Worm (Caenorhabditis elegans) whole organism, L1 larva: ENCODE results near the gene ZK938.3.

Source experiments
- C16A3.4 ChIP-seq: fragments of 150-350 bp; optimal IDR thresholded peaks from 2 replicates; lab custom pipeline; 2014; ENCODE audit warnings: missing biosample characterization, missing genetic modification characterization
- alr-1 ChIP-seq: fragments of 200-800 bp; sonication (Bioruptor generic); optimal IDR thresholded peaks from 2 replicates; lab custom pipeline; 2018; ENCODE audit warnings: borderline replicate concordance, mild to moderate bottlenecking, missing genetic modification characterization, missing compliant biosample characterization
- blmp-1 ChIP-seq: fragments of 150-350 bp; optimal IDR thresholded peaks from 2 replicates; lab custom pipeline; 2014; ENCODE audit warnings: missing biosample characterization, missing genetic modification characterization
- ceh-63 ChIP-seq: fragments of 200-800 bp; sonication (Bioruptor generic); optimal IDR thresholded peaks from 2 replicates; lab custom pipeline; 2018; ENCODE audit warnings: mild to moderate bottlenecking, missing genetic modification characterization, missing compliant biosample characterization
- ces-1 ChIP-seq: fragments of 150-350 bp; optimal IDR thresholded peaks from 2 replicates; lab custom pipeline; 2014; ENCODE audit warnings: missing biosample characterization, missing genetic modification reagents, missing genetic modification characterization
- dsc-1 ChIP-seq: sonication (generic microtip); optimal IDR thresholded peaks from 2 replicates; lab custom pipeline; 2016; ENCODE audit warnings: mild to moderate bottlenecking, missing genetic modification characterization, missing compliant biosample characterization
- efl-1 ChIP-seq, 4 experiments: fragments of 150-350 bp; optimal IDR thresholded peaks in 3 of 4; peaks in 1 of 4; 1 replicate in 1 of 4; 2 replicates in 3 of 4; lab custom pipeline; 2014; ENCODE audit warnings: missing biosample characterization in 2 of 4, missing genetic modification characterization in 2 of 4, missing genetic modification reagents in 2 of 4
- egl-27 ChIP-seq, 2 experiments: fragments of 150-350 bp in 1 of 2; sonication (generic microtip); optimal IDR thresholded peaks; 3 replicates each; lab custom pipeline; 2017 to 2018; ENCODE audit warnings: missing biosample characterization in 2 of 2, missing genetic modification characterization in 2 of 2, missing genetic modification reagents in 2 of 2
- elt-2 ChIP-seq: sonication (generic microtip); optimal IDR thresholded peaks from 2 replicates; lab custom pipeline; 2016; ENCODE audit warnings: missing genetic modification characterization, mild to moderate bottlenecking, inconsistent platforms, missing compliant biosample characterization, missing genetic modification reagents
- elt-3 ChIP-seq, 6 experiments: fragments of 150-350 bp in 1 of 6; sonication (generic microtip); optimal IDR thresholded peaks; 2 replicates each; lab custom pipeline; 2017 to 2018; ENCODE audit warnings: missing biosample characterization in 6 of 6, missing genetic modification characterization in 6 of 6, inconsistent platforms in 1 of 6
- fkh-10 ChIP-seq: sonication (generic microtip); optimal IDR thresholded peaks from 2 replicates; lab custom pipeline; 2017; ENCODE audit warnings: missing biosample characterization, missing genetic modification reagents, missing genetic modification characterization
- grh-1 ChIP-seq: fragments of 200-800 bp; sonication (Bioruptor generic); IDR thresholded peaks from 2 replicates; pipeline ENCODE4 v1.3.6; 2022; ENCODE audit warnings: missing genetic modification reagents, missing genetic modification characterization, missing compliant biosample characterization
- hlh-17 ChIP-seq: fragments of 200-800 bp; sonication (Bioruptor generic); optimal IDR thresholded peaks from 2 replicates; lab custom pipeline; 2018; ENCODE audit warnings: missing genetic modification characterization, mild to moderate bottlenecking, missing compliant biosample characterization, moderate library complexity, borderline replicate concordance
- irx-1 ChIP-seq: sonication (generic microtip); optimal IDR thresholded peaks from 2 replicates; lab custom pipeline; 2016; ENCODE audit warnings: missing genetic modification characterization, missing compliant biosample characterization
- isw-1 ChIP-seq: fragments of 200-800 bp; sonication (Bioruptor generic); IDR thresholded peaks from 2 replicates; pipeline ENCODE4 v1.3.6; 2022; ENCODE audit warnings: missing genetic modification characterization, missing compliant biosample characterization
- jun-1 ChIP-seq: fragments of 150-350 bp; optimal IDR thresholded peaks from 2 replicates; lab custom pipeline; 2014; ENCODE audit warnings: missing biosample characterization, missing genetic modification reagents, missing genetic modification characterization
- lin-13 ChIP-seq: fragments of 150-350 bp; optimal IDR thresholded peaks from 2 replicates; lab custom pipeline; 2014; ENCODE audit warnings: missing biosample characterization, missing genetic modification reagents, missing genetic modification characterization
- lin-14 ChIP-seq: fragments of 200-800 bp; sonication (Bioruptor generic); optimal IDR thresholded peaks from 2 replicates; lab custom pipeline; 2018; ENCODE audit warnings: mild to moderate bottlenecking, missing genetic modification characterization, moderate library complexity, missing compliant biosample characterization
- lin-15B ChIP-seq: fragments of 150-350 bp; sonication (generic microtip); optimal IDR thresholded peaks from 3 replicates; lab custom pipeline; 2014; ENCODE audit warnings: missing biosample characterization, missing genetic modification characterization
- lin-35 ChIP-seq, 2 experiments: fragments of 150-350 bp; optimal IDR thresholded peaks; 2 replicates each; lab custom pipeline; 2014; ENCODE audit warnings: missing biosample characterization in 2 of 2, missing genetic modification characterization in 2 of 2, missing genetic modification reagents in 2 of 2
- lsy-2 ChIP-seq, 2 experiments: fragments of 150-350 bp; optimal IDR thresholded peaks; 2 replicates each; lab custom pipeline; 2014; ENCODE audit warnings: missing biosample characterization in 2 of 2, missing genetic modification characterization in 2 of 2
- mdl-1 ChIP-seq, 2 experiments: fragments of 150-350 bp; optimal IDR thresholded peaks; 2 replicates each; lab custom pipeline; 2014 to 2017; ENCODE audit warnings: missing biosample characterization in 2 of 2, missing genetic modification characterization in 2 of 2, inconsistent platforms in 1 of 2
- nhr-12 ChIP-seq: sonication (generic microtip); optimal IDR thresholded peaks from 2 replicates; lab custom pipeline; 2017; ENCODE audit warnings: missing biosample characterization, missing genetic modification characterization
- nhr-19 ChIP-seq: fragments of 200-800 bp; sonication (Bioruptor generic); conservative IDR thresholded peaks from 2 replicates; pipeline ENCODE4 v1.3.6; 2022; ENCODE audit warnings: missing genetic modification characterization, missing compliant biosample characterization
- nhr-20 ChIP-seq: sonication (generic microtip); optimal IDR thresholded peaks from 2 replicates; lab custom pipeline; 2016; ENCODE audit warnings: mild to moderate bottlenecking, missing genetic modification characterization, missing compliant biosample characterization
- nhr-47 ChIP-seq: sonication (generic microtip); optimal IDR thresholded peaks from 2 replicates; lab custom pipeline; 2016; ENCODE audit warnings: mild to moderate bottlenecking, missing genetic modification characterization, moderate library complexity, missing compliant biosample characterization
- nhr-71 ChIP-seq: sonication (generic microtip); optimal IDR thresholded peaks from 2 replicates; lab custom pipeline; 2016; ENCODE audit warnings: mild to moderate bottlenecking, missing genetic modification characterization, moderate library complexity, missing compliant biosample characterization
- nhr-76 ChIP-seq: sonication (generic microtip); optimal IDR thresholded peaks from 2 replicates; lab custom pipeline; 2017; ENCODE audit warnings: missing biosample characterization, missing genetic modification characterization
- nhr-77 ChIP-seq: fragments of 150-350 bp; optimal IDR thresholded peaks from 2 replicates; lab custom pipeline; 2014; ENCODE audit warnings: missing biosample characterization, missing genetic modification characterization
- nhr-85 ChIP-seq: sonication (generic microtip); peaks from one replicate; lab custom pipeline; 2016; ENCODE audit warnings: missing genetic modification characterization, inconsistent platforms, missing compliant biosample characterization
- nhr-90 ChIP-seq: sonication (generic microtip); optimal IDR thresholded peaks from 2 replicates; lab custom pipeline; 2016; ENCODE audit warnings: mild to moderate bottlenecking, missing genetic modification characterization, missing compliant biosample characterization; ENCODE audit not compliant: poor library complexity
- pag-3 ChIP-seq: sonication (generic microtip); optimal IDR thresholded peaks from 2 replicates; lab custom pipeline; 2017; ENCODE audit warnings: missing genetic modification characterization, mild to moderate bottlenecking, missing compliant biosample characterization, antibody characterized with exemption, borderline replicate concordance; ENCODE audit not compliant: insufficient read depth
- snu-23 ChIP-seq: sonication (generic microtip); optimal IDR thresholded peaks from 2 replicates; lab custom pipeline; 2016; ENCODE audit warnings: missing genetic modification characterization, missing compliant biosample characterization
- sptf-1 ChIP-seq: fragments of 150-350 bp; optimal IDR thresholded peaks from 2 replicates; lab custom pipeline; 2014; ENCODE audit warnings: missing biosample characterization, missing genetic modification characterization
- tbx-2 ChIP-seq: sonication (generic microtip); optimal IDR thresholded peaks from 2 replicates; lab custom pipeline; 2016; ENCODE audit warnings: missing genetic modification characterization, missing compliant biosample characterization
- unc-98 ChIP-seq: fragments of 200-800 bp; sonication (Bioruptor generic); IDR thresholded peaks from 2 replicates; pipeline ENCODE4 v1.3.6; 2022; ENCODE audit warnings: missing genetic modification characterization, missing compliant biosample characterization
- xbp-1 ChIP-seq: sonication (generic microtip); optimal IDR thresholded peaks from 2 replicates; lab custom pipeline; 2016; ENCODE audit warnings: missing genetic modification characterization, missing compliant biosample characterization

The ZK938.3 gene

ce11 chrII:9807519-9807972 is 26.2 kb downstream of the ZK938.3 start, which contains the start of gene cyp-13A8:
Gene cyp-13A8, minus strand, starts transcription at chrII:9807569.
- TF ChIP-seq lin-14 (GFP tag; lab: Kevin White, UChicago) (peak; percentile 63), elt-2 (peak; percentile 66), hlh-17 (GFP tag; lab: Kevin White, UChicago) (no peak), ces-1 (GFP tag; lab: Kevin White, UChicago) (no peak), nhr-85 (tag; lab: Kevin White, UChicago) (peak; percentile 60), snu-23 (GFP tag; lab: Kevin White, UChicago) (peak; percentile 23), nhr-12 (tag; lab: Kevin White, UChicago) (no peak), tbx-2 (tag; lab: Kevin White, UChicago) (no peak), efl-1 (optimal IDR thresholded peaks at IDR 0.05; lab: Kevin White, UChicago) (no peak), efl-1 (GFP tag; optimal IDR thresholded peaks at IDR 0.05 in 1 of 2; lab: Kevin White, UChicago) (peak in 1 of 2 experiments; percentile 91), egl-27 (tag; optimal IDR thresholded peaks at IDR 0.05; lab: Kevin White, UChicago) (no peak), jun-1 (tag; lab: Kevin White, UChicago) (no peak), nhr-20 (tag; lab: Kevin White, UChicago) (peak; percentile 93), elt-3 (tag; optimal IDR thresholded peaks at IDR 0.05; lab: Kevin White, UChicago) (peak in 1 of 6 experiments; percentile 43), isw-1 (no peak), blmp-1 (tag; lab: Kevin White, UChicago) (peak; percentile 32), nhr-71 (peak; percentile 31), xbp-1 (tag; lab: Kevin White, UChicago) (no peak), lin-35 (GFP tag; optimal IDR thresholded peaks at IDR 0.05; lab: Kevin White, UChicago) (peak in 1 of 2 experiments; percentile 39)

DNA sequence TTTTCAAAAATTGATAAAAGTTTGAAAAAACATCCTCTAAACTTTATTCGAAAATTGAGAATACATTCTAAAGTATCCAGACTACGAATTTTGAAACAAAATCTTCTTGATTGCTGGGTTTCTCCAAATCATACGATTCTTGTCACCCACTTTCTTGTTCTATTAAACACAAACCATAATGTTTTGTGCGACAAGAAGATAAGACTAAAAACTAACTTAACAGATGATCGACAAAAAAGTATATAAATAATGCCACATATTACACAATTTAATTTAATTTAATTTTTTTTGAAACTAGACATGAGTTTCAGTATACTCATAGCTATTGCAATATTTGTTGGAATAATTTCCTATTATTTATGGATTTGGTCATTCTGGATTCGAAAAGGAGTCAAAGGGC is 30.4 kb downstream of the ZK938.3 start, which contains the start of gene cyp-13A7:
TSS of gene cyp-13A7 (plus strand) at position 301 of the 400 bp plus-strand sequence.
- peak; percentile 17 for TF ChIP-seq nhr-20 (tag; lab: Kevin White, UChicago)
- TF ChIP-seq nhr-76 (tag; lab: Kevin White, UChicago): no peak
- TF ChIP-seq nhr-85 (tag; lab: Kevin White, UChicago): peak; percentile 6

- TF ChIP-seq elt-2 (peak; percentile 21), lsy-2 (tag; optimal IDR thresholded peaks at IDR 0.05; lab: Kevin White, UChicago) (no peak), nhr-20 (tag; lab: Kevin White, UChicago) (peak; percentile 13), lin-14 (GFP tag; lab: Kevin White, UChicago) (peak; percentile 28), nhr-47 (tag; lab: Kevin White, UChicago) (no peak)
Observed at ce11 chrII:9802642-9803041, 31.1 kb downstream of the ZK938.3 start, which contains the start of gene cyp-13A6. Gene cyp-13A6, minus strand, starts transcription at chrII:9802821.

- peak; percentile 34 for TF ChIP-seq elt-2
- peak in 1 of 2 experiments; percentile 41 for TF ChIP-seq lin-35 (GFP tag; optimal IDR thresholded peaks at IDR 0.05; lab: Kevin White, UChicago)
- TF ChIP-seq egl-27 (tag; optimal IDR thresholded peaks at IDR 0.05; lab: Kevin White, UChicago): no peak
- TF ChIP-seq lin-14 (GFP tag; lab: Kevin White, UChicago): peak; percentile 80
- TF ChIP-seq ceh-63 (GFP tag; lab: Kevin White, UChicago): no peak
- TF ChIP-seq lin-15B (tag; lab: Kevin White, UChicago): no peak
- TF ChIP-seq pag-3: no peak
- TF ChIP-seq fkh-10: no peak
- no peak for TF ChIP-seq irx-1 (tag; lab: Kevin White, UChicago)
- peak; percentile 27 for TF ChIP-seq nhr-90 (tag; lab: Kevin White, UChicago)
- TF ChIP-seq alr-1 (tag; lab: Kevin White, UChicago): no peak
- peak; percentile 0 for TF ChIP-seq C16A3.4 (tag; lab: Kevin White, UChicago)
- TF ChIP-seq snu-23 (GFP tag; lab: Kevin White, UChicago): peak; percentile 56
- TF ChIP-seq unc-98 (GFP tag; lab: Robert Waterston, UW): no peak
- TF ChIP-seq nhr-77 (tag; lab: Kevin White, UChicago): no peak
- no peak for TF ChIP-seq grh-1 (GFP tag; lab: Robert Waterston, UW)
- no peak for TF ChIP-seq nhr-19 (GFP tag; lab: Robert Waterston, UW)
- TF ChIP-seq lin-13 (GFP tag; lab: Kevin White, UChicago): no peak
- peak in 1 of 2 experiments; percentile 5 for TF ChIP-seq mdl-1 (tag; optimal IDR thresholded peaks at IDR 0.05; lab: Kevin White, UChicago)
- TF ChIP-seq blmp-1 (tag; lab: Kevin White, UChicago): peak; percentile 71
- TF ChIP-seq nhr-85 (tag; lab: Kevin White, UChicago): peak; percentile 88
- peak; percentile 47 for TF ChIP-seq nhr-71
- TF ChIP-seq nhr-20 (tag; lab: Kevin White, UChicago): peak; percentile 89
- TF ChIP-seq elt-3 (tag; optimal IDR thresholded peaks at IDR 0.05; lab: Kevin White, UChicago): peak in 4 of 6 experiments; percentile 23 to 78 (median 41)
- peak; percentile 11 for TF ChIP-seq tbx-2 (tag; lab: Kevin White, UChicago)
- no peak for TF ChIP-seq jun-1 (tag; lab: Kevin White, UChicago)
- no peak for TF ChIP-seq sptf-1 (tag; lab: Kevin White, UChicago)
- no peak for TF ChIP-seq dsc-1
Observed at ce11 chrII:9800251-9800650, 33.5 kb downstream of the ZK938.3 start, which contains the start of gene cyp-13A5. Gene cyp-13A5, minus strand, starts transcription at chrII:9800362.
